Worm (Caenorhabditis elegans) whole organism, late embryonic: ENCODE results near the gene B0281.5.

ENCODE experiments used
- ama-1 ChIP-seq: fragments of 150-350 bp; optimal IDR thresholded peaks from 2 replicates; lab custom pipeline; 2014
- ceh-14 ChIP-seq: sonication (generic microtip); optimal IDR thresholded peaks from 2 replicates; lab custom pipeline; 2016; ENCODE audit warnings: missing genotype, missing genetic modification characterization, missing compliant biosample characterization
- ceh-24 ChIP-seq: sonication (generic microtip); optimal IDR thresholded peaks from 2 replicates; lab custom pipeline; 2016; ENCODE audit warnings: mild to moderate bottlenecking, missing genetic modification characterization, missing compliant biosample characterization
- ceh-9 ChIP-seq: sonication (generic microtip); optimal IDR thresholded peaks from 2 replicates; lab custom pipeline; 2016; ENCODE audit warnings: mild to moderate bottlenecking, missing genetic modification characterization, inconsistent platforms, missing compliant biosample characterization
- elt-2 ChIP-seq: sonication (generic microtip); optimal IDR thresholded peaks from 2 replicates; lab custom pipeline; 2016; ENCODE audit warnings: missing genetic modification reagents, missing genetic modification characterization, missing compliant biosample characterization
- ets-4 ChIP-seq: sonication (generic microtip); optimal IDR thresholded peaks from 2 replicates; lab custom pipeline; 2016; ENCODE audit warnings: missing genetic modification characterization, missing compliant biosample characterization
- nfya-1 ChIP-seq: sonication (generic microtip); optimal IDR thresholded peaks from 2 replicates; lab custom pipeline; 2017; ENCODE audit warnings: missing genetic modification characterization, mild to moderate bottlenecking, missing compliant biosample characterization, antibody characterized with exemption, moderate library complexity
- pag-3 ChIP-seq: sonication (generic microtip); optimal IDR thresholded peaks from 2 replicates; lab custom pipeline; 2016; ENCODE audit warnings: missing compliant biosample characterization, missing genetic modification characterization, borderline replicate concordance
- pat-9 ChIP-seq: fragments of 200-800 bp; sonication (Bioruptor generic); optimal IDR thresholded peaks from 2 replicates; lab custom pipeline; 2018; ENCODE audit warnings: mild to moderate bottlenecking, missing genetic modification characterization, moderate library complexity, missing compliant biosample characterization
- pax-1 ChIP-seq: fragments of 150-350 bp; optimal IDR thresholded peaks from 2 replicates; lab custom pipeline; 2014; ENCODE audit warnings: missing biosample characterization, missing genetic modification characterization
- pha-4 ChIP-seq: fragments of 150-350 bp; optimal IDR thresholded peaks from 2 replicates; lab custom pipeline; 2018; ENCODE audit warnings: missing biosample characterization, missing genetic modification reagents, missing genetic modification characterization
- sox-4 ChIP-seq: sonication (generic microtip); optimal IDR thresholded peaks from 2 replicates; lab custom pipeline; 2017; ENCODE audit warnings: mild to moderate bottlenecking, missing genetic modification characterization, inconsistent platforms, missing compliant biosample characterization
- unc-55 ChIP-seq: sonication (generic microtip); optimal IDR thresholded peaks from 2 replicates; lab custom pipeline; 2017; ENCODE audit warnings: missing biosample characterization, missing genetic modification reagents, missing genetic modification characterization

ce11 chrII:2341515-2341914 lies 40.8 kb upstream of the B0281.5 start, which contains the start of gene enri-1:
- TF ChIP-seq ceh-24 (tag; lab: Kevin White, UChicago) (no peak), pha-4 (tag; lab: Kevin White, UChicago) (no peak), unc-55 (GFP tag; lab: Kevin White, UChicago) (no peak), ama-1 (no peak), ceh-14 (no peak), nfya-1 (tag; lab: Kevin White, UChicago) (no peak), pat-9 (tag; lab: Kevin White, UChicago) (no peak), elt-2 (tag; lab: Kevin White, UChicago) (no peak), ets-4 (tag; lab: Kevin White, UChicago) (no peak), sox-4 (tag; lab: Kevin White, UChicago) (no peak), pag-3 (tag; lab: Kevin White, UChicago) (no peak), pax-1 (tag; lab: Kevin White, UChicago) (no peak), ceh-9 (tag; lab: Kevin White, UChicago) (no peak)
